Worm (Caenorhabditis elegans): ENCODE measurements around the gene msi-1.
A peak's percentile ranks its signal among the peaks of the same experiment; 100 is the strongest.

msi-1 gene

ce11 chrIII:4004064-4004580 is 27.9 kb upstream of the msi-1 start, which contains the start of gene tif-1A:
TSS of gene tif-1A (minus strand) at chrIII:4004114.
- TF ChIP-seq M03D4.4 (tag; optimal IDR thresholded peaks at IDR 0.05), result peak; percentile 59
- no peak for TF ChIP-seq tbx-8 (GFP tag; optimal IDR thresholded peaks at IDR 0.05)
- TF ChIP-seq unc-62 (GFP tag; optimal IDR thresholded peaks at IDR 0.05), result no peak
- no peak for TF ChIP-seq nhr-12 (tag; optimal IDR thresholded peaks at IDR 0.05)
- TF ChIP-seq pha-4 (tag; optimal IDR thresholded peaks at IDR 0.05), result peak; percentile 83
- no peak for TF ChIP-seq lin-32 (GFP tag; optimal IDR thresholded peaks at IDR 0.05)
- peak; percentile 63 for TF ChIP-seq ces-1 (GFP tag; optimal IDR thresholded peaks at IDR 0.05)
- TF ChIP-seq ceh-39 (tag; optimal IDR thresholded peaks at IDR 0.05), result peak; percentile 75
- no peak for TF ChIP-seq flh-1 (GFP tag; optimal IDR thresholded peaks at IDR 0.05)
- TF ChIP-seq ztf-11 (tag; optimal IDR thresholded peaks at IDR 0.05), result no peak
- no peak for TF ChIP-seq nhr-2 (tag; optimal IDR thresholded peaks at IDR 0.05)
- TF ChIP-seq cnd-1 (tag; optimal IDR thresholded peaks at IDR 0.05), result no peak
- no peak for TF ChIP-seq snpc-4 (tag; optimal IDR thresholded peaks at IDR 0.05)
- no peak for TF ChIP-seq zip-8 (tag; optimal IDR thresholded peaks at IDR 0.05)
- TF ChIP-seq lin-13 (tag; optimal IDR thresholded peaks at IDR 0.05), result peak; percentile 89
- peak; percentile 40 for TF ChIP-seq nhr-237 (tag; optimal IDR thresholded peaks at IDR 0.05)
- peak; percentile 26 for TF ChIP-seq hlh-1 (tag; optimal IDR thresholded peaks at IDR 0.05)
- TF ChIP-seq lsy-2 (tag; optimal IDR thresholded peaks at IDR 0.05), result peak; percentile 84
- peak; percentile 24 for TF ChIP-seq mls-2 (tag; optimal IDR thresholded peaks at IDR 0.05)
- TF ChIP-seq mep-1 (tag; optimal IDR thresholded peaks at IDR 0.05), result peak; percentile 88
- no peak for TF ChIP-seq ceh-83 (GFP tag; optimal IDR thresholded peaks at IDR 0.05)
- TF ChIP-seq ham-2 (GFP tag; optimal IDR thresholded peaks at IDR 0.05), result no peak
- TF ChIP-seq mab-5 (tag; optimal IDR thresholded peaks at IDR 0.05), result no peak
- no peak for TF ChIP-seq unc-39 (tag; optimal IDR thresholded peaks at IDR 0.05)
- no peak for TF ChIP-seq elt-3 (tag; optimal IDR thresholded peaks at IDR 0.05)
- no peak for TF ChIP-seq sem-2 (GFP tag; optimal IDR thresholded peaks at IDR 0.05)
- no peak for TF ChIP-seq drap-1 (GFP tag; optimal IDR thresholded peaks at IDR 0.05)
- no peak for TF ChIP-seq nhr-28 (tag; optimal IDR thresholded peaks at IDR 0.05)
- TF ChIP-seq ceh-43 (GFP tag; optimal IDR thresholded peaks at IDR 0.05), result no peak
- no peak for TF ChIP-seq blmp-1 (tag; optimal IDR thresholded peaks at IDR 0.05)
- TF ChIP-seq bed-3 (GFP tag; optimal IDR thresholded peaks at IDR 0.05), result no peak
- no peak for TF ChIP-seq nhr-76 (tag; optimal IDR thresholded peaks at IDR 0.05)
- no peak for TF ChIP-seq elt-1 (tag; optimal IDR thresholded peaks at IDR 0.05; ENCODE audit: borderline replicate concordance, insufficient read depth)
- peak; percentile 58 for TF ChIP-seq sptf-1 (tag; optimal IDR thresholded peaks at IDR 0.05)
- TF ChIP-seq unc-120 (tag; optimal IDR thresholded peaks at IDR 0.05; ENCODE audit: poor library complexity, severe bottlenecking), result no peak

ce11 chrIII:3994457-3994856 is 18.3 kb upstream of the msi-1 start:
- TF ChIP-seq unc-62 (GFP tag; optimal IDR thresholded peaks at IDR 0.05) (peak; percentile 4), zip-8 (tag; optimal IDR thresholded peaks at IDR 0.05) (no peak), ceh-39 (tag; optimal IDR thresholded peaks at IDR 0.05) (no peak), mls-2 (tag; optimal IDR thresholded peaks at IDR 0.05) (no peak), ces-1 (GFP tag; optimal IDR thresholded peaks at IDR 0.05) (no peak), sem-2 (GFP tag; optimal IDR thresholded peaks at IDR 0.05) (no peak), ztf-11 (tag; optimal IDR thresholded peaks at IDR 0.05) (no peak), nhr-2 (tag; optimal IDR thresholded peaks at IDR 0.05) (no peak), flh-1 (GFP tag; optimal IDR thresholded peaks at IDR 0.05) (no peak)

- no peak for TF ChIP-seq flh-1 (GFP tag; optimal IDR thresholded peaks at IDR 0.05)
- no peak for TF ChIP-seq mab-5 (tag; optimal IDR thresholded peaks at IDR 0.05)
- no peak for TF ChIP-seq nhr-76 (tag; optimal IDR thresholded peaks at IDR 0.05)
- no peak for TF ChIP-seq lin-13 (tag; optimal IDR thresholded peaks at IDR 0.05)
- TF ChIP-seq tbx-8 (GFP tag; optimal IDR thresholded peaks at IDR 0.05), result no peak
- TF ChIP-seq mls-2 (tag; optimal IDR thresholded peaks at IDR 0.05), result no peak
- TF ChIP-seq cnd-1 (tag; optimal IDR thresholded peaks at IDR 0.05), result no peak
- TF ChIP-seq nhr-237 (tag; optimal IDR thresholded peaks at IDR 0.05), result no peak
- TF ChIP-seq pha-4 (tag; optimal IDR thresholded peaks at IDR 0.05), result no peak
- TF ChIP-seq ceh-39 (tag; optimal IDR thresholded peaks at IDR 0.05), result no peak
- no peak for TF ChIP-seq unc-62 (GFP tag; optimal IDR thresholded peaks at IDR 0.05)
- TF ChIP-seq elt-1 (tag; optimal IDR thresholded peaks at IDR 0.05; ENCODE audit: borderline replicate concordance, insufficient read depth), result no peak
- no peak for TF ChIP-seq nhr-12 (tag; optimal IDR thresholded peaks at IDR 0.05)
- no peak for TF ChIP-seq zip-8 (tag; optimal IDR thresholded peaks at IDR 0.05)
- TF ChIP-seq sem-2 (GFP tag; optimal IDR thresholded peaks at IDR 0.05), result no peak
- TF ChIP-seq hlh-1 (tag; optimal IDR thresholded peaks at IDR 0.05), result no peak
Observed at ce11 chrIII:3992089-3992488, 15.9 kb upstream of the msi-1 start, which contains the start of gene glb-11. TSS of gene glb-11 (minus strand) at chrIII:3992189.

Data from whole organism, mixed stage, embryonic.